Worm (Caenorhabditis elegans) whole organism, early embryonic: ENCODE results near the gene C18H7.1.

Source experiments
- aly-1 ChIP-seq: sonication (generic microtip); optimal IDR thresholded peaks from 2 replicates; lab custom pipeline; 2016; ENCODE audit warnings: missing genetic modification characterization, missing compliant biosample characterization
- ama-1 ChIP-seq: fragments of 150-350 bp; optimal IDR thresholded peaks from 2 replicates; lab custom pipeline; 2014
- ceh-36 ChIP-seq: sonication (generic microtip); optimal IDR thresholded peaks from 2 replicates; lab custom pipeline; 2016; ENCODE audit warnings: missing genetic modification characterization, inconsistent platforms, missing compliant biosample characterization
- ets-7 ChIP-seq: sonication (generic microtip); optimal IDR thresholded peaks from 2 replicates; lab custom pipeline; 2016; ENCODE audit warnings: missing genotype, missing genetic modification characterization, missing compliant biosample characterization
- pes-1 ChIP-seq: fragments of 200-800 bp; sonication (Bioruptor generic); IDR thresholded peaks from 2 replicates; pipeline ENCODE4 v1.3.6; 2022; ENCODE audit warnings: missing genetic modification reagents, missing genetic modification characterization, missing compliant biosample characterization
- sea-1 ChIP-seq: fragments of 200-800 bp; sonication (Bioruptor generic); conservative IDR thresholded peaks from 2 replicates; pipeline ENCODE4 v1.3.6; 2022; ENCODE audit warnings: missing genetic modification characterization, missing compliant biosample characterization

ce11 chrIV:604817-605216 lies 10.5 kb upstream of the C18H7.1 start:
- TF ChIP-seq sea-1 (GFP tag; lab: Robert Waterston, UW) (no peak), pes-1 (GFP tag; lab: Robert Waterston, UW) (no peak), ama-1 (lab: Kevin White, UChicago) (no peak), ceh-36 (no peak), ets-7 (tag; lab: Kevin White, UChicago) (no peak), aly-1 (tag; lab: Kevin White, UChicago) (no peak)
